Fruit fly (Drosophila melanogaster): ENCODE results near the gene CG17141.

CG17141 gene

DNA sequence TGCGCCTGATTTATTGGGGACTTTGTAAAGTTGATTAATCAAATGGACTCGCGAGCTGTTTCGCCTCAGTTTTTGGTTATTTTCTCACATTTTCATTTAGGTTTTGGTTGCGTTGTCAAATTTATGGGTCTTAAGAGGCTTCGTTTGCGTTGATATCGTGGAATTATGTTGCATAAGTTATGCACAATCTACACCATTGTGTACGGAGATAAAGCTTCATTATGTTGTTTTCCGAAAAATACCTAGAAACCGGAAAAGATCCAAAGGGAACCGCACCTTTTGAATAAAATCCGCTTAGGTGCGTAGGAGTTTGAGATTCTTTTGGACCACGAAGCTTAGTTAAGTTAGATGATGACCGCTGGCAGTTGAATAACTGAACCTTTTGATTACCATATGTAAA is 9.7 kb upstream of the CG17141 start:
- TF ChIP-seq CTCF (optimal IDR thresholded peaks at IDR 0.05) (no peak), CG8478 (optimal IDR thresholded peaks at IDR 0.05) (no peak)

DNA sequence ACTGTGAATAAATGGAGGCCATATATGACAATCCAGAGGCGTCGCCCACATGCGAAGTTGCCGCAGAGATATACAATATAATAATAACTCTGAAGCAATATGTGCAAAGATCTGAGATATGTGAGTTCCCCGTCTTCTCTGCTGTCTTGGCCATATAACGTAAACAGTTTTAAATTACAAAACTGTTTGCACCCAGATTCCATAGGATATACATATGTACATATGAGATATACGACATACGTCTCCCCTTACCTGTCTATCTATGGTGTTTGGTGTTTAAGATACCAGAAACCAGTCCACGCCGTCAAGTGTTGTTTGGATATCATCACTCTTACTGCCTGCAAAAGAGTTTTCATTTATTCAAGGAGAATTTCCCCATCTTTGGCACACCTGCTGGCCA is 8.9 kb upstream of the CG17141 start:
- TF ChIP-seq CTCF (optimal IDR thresholded peaks at IDR 0.05) (no peak), CG8478 (optimal IDR thresholded peaks at IDR 0.05) (no peak)

DNA sequence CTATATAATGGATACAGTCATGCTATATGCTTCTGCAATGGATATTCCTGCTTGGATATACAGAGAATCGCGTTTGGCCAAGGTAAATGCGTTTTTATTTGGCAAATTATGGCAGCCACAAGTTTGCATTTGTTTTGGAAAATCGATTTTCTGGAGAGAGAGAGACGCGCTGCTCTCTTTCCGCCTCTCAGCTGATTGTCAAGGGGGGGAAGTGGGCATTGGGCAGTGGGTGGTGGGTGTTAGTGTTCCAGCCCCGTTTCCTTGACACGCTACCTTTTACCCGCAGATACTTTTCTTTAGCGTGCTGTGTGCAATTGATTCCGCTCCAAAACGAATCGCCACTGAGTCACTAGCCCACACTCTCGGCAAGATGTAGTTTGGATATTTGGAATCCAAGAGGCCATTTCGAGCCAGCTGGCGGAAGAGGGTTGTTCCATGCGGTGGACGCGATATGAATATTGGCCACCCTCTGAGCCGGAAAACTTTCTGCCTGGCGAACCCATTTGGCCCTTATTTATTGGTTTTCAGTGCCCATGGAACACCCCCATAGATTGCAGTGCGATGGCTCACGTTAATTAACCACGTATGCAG is 7.9 kb upstream of the CG17141 start:
- TF ChIP-seq CG8478 (optimal IDR thresholded peaks at IDR 0.05) = no peak

dm6 chr3R:22753895-22754774 is 6.7 kb upstream of the CG17141 start:
- TF ChIP-seq CTCF (optimal IDR thresholded peaks at IDR 0.05) = no peak
- no peak for TF ChIP-seq CG8478 (optimal IDR thresholded peaks at IDR 0.05)

DNA sequence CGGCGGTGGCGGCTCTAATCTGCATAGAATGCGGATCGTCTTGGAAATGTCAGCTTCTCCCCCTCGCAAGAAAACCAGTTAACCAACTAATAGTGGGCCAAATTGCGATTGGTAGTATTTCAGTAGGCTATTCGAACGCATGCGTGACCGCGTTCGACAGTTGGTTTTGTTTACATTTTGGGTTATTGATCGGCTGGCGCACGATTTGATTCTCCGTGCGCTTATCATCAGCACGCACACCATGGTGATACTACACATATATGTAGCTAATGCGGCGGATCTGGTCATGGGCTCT is 6.1 kb upstream of the CG17141 start:
- no peak for TF ChIP-seq CG8478 (optimal IDR thresholded peaks at IDR 0.05)
- no peak for TF ChIP-seq CTCF (optimal IDR thresholded peaks at IDR 0.05)

dm6 chr3R:22752929-22753328 is 5.5 kb upstream of the CG17141 start:
- TF ChIP-seq CTCF (optimal IDR thresholded peaks at IDR 0.05) = no peak
- TF ChIP-seq CG8478 (optimal IDR thresholded peaks at IDR 0.05) = no peak

dm6 chr3R:22751698-22752097 is 4.3 kb upstream of the CG17141 start:
- TF ChIP-seq CTCF (optimal IDR thresholded peaks at IDR 0.05) = no peak
- TF ChIP-seq CG8478 (optimal IDR thresholded peaks at IDR 0.05) = no peak

DNA sequence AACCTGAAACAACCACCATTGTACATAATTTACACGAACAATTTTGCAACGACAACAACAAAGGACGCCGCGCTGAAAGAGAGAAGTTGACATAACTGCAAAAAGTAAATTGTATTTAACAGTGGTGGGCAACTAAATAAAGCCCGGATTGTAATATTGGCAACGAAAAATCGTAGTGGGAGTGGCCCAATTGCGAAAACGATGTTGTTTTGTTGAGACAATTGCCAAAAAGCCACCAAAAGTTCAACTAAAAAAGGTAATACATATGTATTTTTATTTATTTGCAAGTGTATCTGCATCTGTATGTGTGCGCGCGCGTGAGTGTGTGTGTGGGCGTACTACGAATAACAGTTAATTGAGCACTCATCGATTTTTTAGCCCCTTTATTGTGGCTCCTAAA is 3.7 kb upstream of the CG17141 start:
- TF ChIP-seq CTCF (optimal IDR thresholded peaks at IDR 0.05) (no peak), CG8478 (optimal IDR thresholded peaks at IDR 0.05) (no peak)

DNA sequence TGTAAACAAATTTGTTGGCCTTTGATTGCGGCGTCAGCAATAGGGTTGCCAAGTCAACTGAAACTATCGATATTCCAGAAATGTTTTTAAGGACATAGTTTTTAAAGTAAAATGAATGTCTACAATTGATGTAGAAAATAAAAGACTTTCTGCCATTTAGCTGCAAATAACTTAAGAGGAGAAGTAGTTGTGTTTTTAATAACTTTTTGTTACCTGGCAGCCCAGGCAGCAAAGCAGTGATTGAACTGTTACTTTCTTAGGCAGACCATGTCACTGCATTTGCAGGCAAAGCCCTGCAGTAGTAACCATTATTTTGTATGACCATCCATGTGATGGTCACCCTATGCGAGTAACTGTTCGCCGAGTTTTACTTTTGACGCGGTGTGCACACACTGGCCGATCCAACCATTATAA is 3.1 kb upstream of the CG17141 start, which contains the start of the genes rumi, CG7029 and Usp12-46:
Gene rumi (minus strand): TSS at position 64 of the 414 bp plus-strand sequence.
Gene CG7029 (plus strand): TSS at position 368 of the 414 bp plus-strand sequence.
Gene Usp12-46 (plus strand): TSS at position 368 of the 414 bp plus-strand sequence.
- TF ChIP-seq CTCF (optimal IDR thresholded peaks at IDR 0.05) (peak in 1 of 2 experiments; percentile 14), CG8478 (optimal IDR thresholded peaks at IDR 0.05) (no peak)

DNA sequence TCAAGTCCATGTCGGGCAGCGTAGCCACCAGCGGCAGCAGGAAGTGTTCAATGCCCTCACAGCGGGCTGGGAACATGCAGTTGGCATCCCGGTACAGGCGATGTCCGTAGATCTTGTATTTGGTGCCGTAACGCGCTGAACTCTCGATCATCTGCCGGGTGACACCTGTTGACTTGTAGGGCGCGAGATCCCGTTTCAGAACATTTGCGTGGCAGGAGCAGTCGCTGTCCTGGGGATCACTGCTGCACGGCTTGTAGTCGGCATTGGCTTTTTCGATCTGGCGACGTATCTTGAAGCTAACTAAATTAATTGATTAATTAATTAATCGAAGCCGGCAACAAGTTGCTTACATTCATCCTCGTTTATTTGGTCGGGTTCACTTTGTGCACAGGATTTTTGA is 2.6 kb upstream of the CG17141 start:
- TF ChIP-seq CTCF (optimal IDR thresholded peaks at IDR 0.05) (no peak), CG8478 (optimal IDR thresholded peaks at IDR 0.05) (no peak)

DNA sequence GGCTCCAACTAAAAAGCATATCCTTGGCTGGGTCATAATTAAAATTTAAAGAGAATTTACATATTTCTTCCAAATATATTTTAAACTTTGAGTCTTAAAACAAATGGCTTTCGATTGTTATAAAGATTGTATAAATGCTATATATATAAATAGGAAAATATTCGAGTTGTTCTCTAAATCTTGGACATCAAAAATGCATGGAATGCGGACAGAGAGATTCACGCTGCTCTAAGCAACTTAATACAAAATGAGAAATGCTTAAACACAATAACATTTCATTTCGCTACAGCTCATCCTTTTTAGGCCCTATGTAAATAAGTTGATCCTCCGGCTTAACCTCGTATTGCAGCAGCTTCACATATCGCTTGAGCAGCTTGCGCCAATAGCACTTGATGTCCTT is 1.6 kb upstream of the CG17141 start, which contains the start of gene CG31139:
Gene CG31139 (minus strand): TSS at position 101 of the 400 bp plus-strand sequence.
- TF ChIP-seq CTCF (optimal IDR thresholded peaks at IDR 0.05) (no peak), CG8478 (optimal IDR thresholded peaks at IDR 0.05) (no peak)

DNA sequence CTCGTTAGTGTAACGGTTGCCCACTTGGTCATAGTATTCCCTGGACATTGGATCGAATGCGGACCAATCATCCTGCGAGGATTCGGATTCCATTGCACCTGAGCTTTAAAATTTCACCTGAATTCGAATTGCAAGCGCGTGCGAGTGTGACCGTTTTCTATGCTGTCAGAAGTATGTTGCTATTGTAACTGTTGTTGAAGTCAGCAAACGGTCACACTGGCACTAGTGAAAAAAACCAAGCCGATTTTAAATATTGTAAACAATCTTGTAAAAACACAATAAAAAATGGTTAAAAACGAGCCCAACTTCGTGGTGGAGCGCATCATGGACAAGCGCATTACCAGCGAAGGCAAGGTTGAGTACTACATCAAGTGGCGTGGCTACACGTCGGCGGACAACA is 2.0 kb downstream of the CG17141 start, which contains the start of the genes vret and HP1c:
Gene vret (minus strand): TSS at position 150 of the 400 bp plus-strand sequence.
Gene HP1c (plus strand): TSS at position 189 of the 400 bp plus-strand sequence.
- peak in 1 of 2 experiments; percentile 13 for TF ChIP-seq CTCF (optimal IDR thresholded peaks at IDR 0.05)
- TF ChIP-seq CG8478 (optimal IDR thresholded peaks at IDR 0.05) = no peak

- TF ChIP-seq CG8478 (optimal IDR thresholded peaks at IDR 0.05) (no peak), CTCF (optimal IDR thresholded peaks at IDR 0.05) (peak in 1 of 2 experiments; percentile 3)
Observed at dm6 chr3R:22740930-22741329, 6.5 kb downstream of the CG17141 start, which contains the start of the genes Dcr-1 and CG6985. Gene Dcr-1, minus strand, starts transcription at chr3R:22741091. Gene CG6985, plus strand, starts transcription at chr3R:22741150.

DNA sequence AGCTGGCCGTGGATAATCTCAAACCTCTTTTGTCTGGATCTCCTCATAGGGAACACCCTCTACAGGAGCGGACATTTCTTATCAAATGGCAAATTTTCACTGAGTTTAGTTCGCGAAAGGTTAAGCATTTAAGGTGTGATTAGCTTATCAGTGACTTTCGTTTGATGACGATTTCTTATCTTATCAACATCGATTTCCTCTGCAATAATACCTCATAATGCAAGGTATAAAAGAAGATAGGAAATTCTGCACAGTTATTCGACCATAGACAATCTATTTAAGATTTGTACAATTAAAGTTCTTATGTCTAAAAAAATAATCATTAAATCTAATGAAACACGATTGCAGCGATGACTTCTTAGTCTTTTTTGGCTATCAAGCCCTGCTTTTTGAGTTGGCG is 13.6 kb downstream of the CG17141 start, which contains the start of gene Takl2:
Gene Takl2 (minus strand): TSS at position 101 of the 400 bp plus-strand sequence.
- TF ChIP-seq CTCF (optimal IDR thresholded peaks at IDR 0.05) = no peak
- TF ChIP-seq CG8478 (optimal IDR thresholded peaks at IDR 0.05) = no peak

dm6 chr3R:22732995-22733394 is 14.4 kb downstream of the CG17141 start:
- TF ChIP-seq CG8478 (optimal IDR thresholded peaks at IDR 0.05) (no peak), CTCF (optimal IDR thresholded peaks at IDR 0.05) (no peak)

DNA sequence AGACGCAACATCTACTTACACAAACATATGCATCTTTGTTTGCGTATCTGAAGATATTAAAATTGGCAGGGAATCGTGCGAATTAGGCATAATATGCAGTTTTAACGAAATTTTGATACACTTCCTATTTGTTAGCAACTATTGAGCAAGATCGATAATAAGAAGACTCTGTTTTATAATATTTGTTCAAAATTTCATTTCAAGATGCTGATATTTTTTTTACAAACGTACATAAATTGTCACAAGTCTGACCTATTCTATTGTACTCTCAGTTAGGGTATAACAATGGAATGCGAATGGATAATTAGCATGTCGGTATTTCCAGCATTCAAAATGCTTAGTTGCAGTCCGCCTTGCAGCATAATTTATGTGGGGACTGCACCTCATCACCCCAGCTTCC is 19.5 kb downstream of the CG17141 start:
- no peak for TF ChIP-seq CG8478 (optimal IDR thresholded peaks at IDR 0.05)
- no peak for TF ChIP-seq CTCF (optimal IDR thresholded peaks at IDR 0.05)

All from S2 (cell line).